Worm (Caenorhabditis elegans): ENCODE data around the gene rpt-4.

Gene rpt-4

DNA sequence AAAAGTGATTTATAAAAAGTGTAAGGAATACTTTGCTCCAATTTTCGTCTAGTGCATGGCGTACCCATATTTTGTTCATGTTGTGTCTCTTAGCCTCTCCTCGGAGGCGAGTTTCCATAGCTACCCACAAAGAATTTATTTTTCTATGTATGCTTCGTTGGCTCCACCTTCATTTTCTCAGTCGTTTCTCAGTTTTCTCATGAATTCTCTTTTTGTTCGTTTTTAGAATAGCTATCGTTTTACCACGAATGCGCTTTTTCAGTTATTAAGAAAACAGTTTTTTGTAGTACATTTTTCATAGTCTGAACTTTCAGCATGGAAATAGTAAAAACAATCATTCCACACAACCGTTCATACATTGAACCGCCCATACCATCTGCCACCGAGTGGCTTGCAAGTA, 39.7 kb downstream of the rpt-4 start, which contains the start of gene osta-1:
Gene osta-1 (plus strand): TSS at position 309 of the 400 bp plus-strand sequence.
- TF ChIP-seq ztf-11 (tag; optimal IDR thresholded peaks at IDR 0.05) (no peak), fkh-10 (GFP tag; optimal IDR thresholded peaks at IDR 0.05) (no peak), nhr-11 (tag; optimal IDR thresholded peaks at IDR 0.05) (peak; percentile 75), ceh-28 (tag; optimal IDR thresholded peaks at IDR 0.05) (no peak), aly-2 (tag; optimal IDR thresholded peaks at IDR 0.05) (no peak), egl-27 (tag; optimal IDR thresholded peaks at IDR 0.05) (no peak)

DNA sequence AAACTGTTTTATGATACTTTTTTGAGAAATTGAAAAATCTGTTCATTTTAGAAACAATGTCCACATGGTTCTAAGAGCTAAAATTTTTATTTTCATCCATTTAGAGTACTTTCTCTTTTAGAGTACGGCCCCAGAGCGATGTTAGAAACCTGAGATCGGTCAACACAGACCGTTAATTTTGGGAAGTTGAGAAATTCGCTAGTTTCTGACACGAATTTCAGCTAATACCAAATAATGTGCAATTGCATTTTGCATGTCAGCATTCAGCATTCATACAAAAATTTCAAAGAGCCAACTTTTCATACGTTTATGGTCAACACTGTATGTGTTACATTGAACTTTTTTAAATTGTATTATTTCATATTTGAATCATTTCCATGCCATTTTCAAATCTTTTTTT, 41.2 kb downstream of the rpt-4 start:
- TF ChIP-seq mml-1 (tag; optimal IDR thresholded peaks at IDR 0.05) = no peak
- no peak for TF ChIP-seq R02D3.7 (tag; optimal IDR thresholded peaks at IDR 0.05)
- no peak for TF ChIP-seq elt-2 (tag; optimal IDR thresholded peaks at IDR 0.05)
- no peak for TF ChIP-seq lsy-12 (tag; optimal IDR thresholded peaks at IDR 0.05)
- no peak for TF ChIP-seq mdl-1 (tag; optimal IDR thresholded peaks at IDR 0.05)
- TF ChIP-seq pha-4 (tag; optimal IDR thresholded peaks at IDR 0.05) = no peak
- no peak for TF ChIP-seq skn-1 (tag; optimal IDR thresholded peaks at IDR 0.05)
- TF ChIP-seq ZK546.5 (tag; optimal IDR thresholded peaks at IDR 0.05) = no peak
- no peak for TF ChIP-seq tbx-2 (tag; optimal IDR thresholded peaks at IDR 0.05)
- no peak for TF ChIP-seq nhr-67 (tag; optimal IDR thresholded peaks at IDR 0.05)
- TF ChIP-seq aly-2 (tag; optimal IDR thresholded peaks at IDR 0.05) = no peak
- TF ChIP-seq ceh-16 (tag; optimal IDR thresholded peaks at IDR 0.05) = no peak
- no peak for TF ChIP-seq ceh-9 (tag; optimal IDR thresholded peaks at IDR 0.05)

- no peak for TF ChIP-seq nhr-76 (tag; optimal IDR thresholded peaks at IDR 0.05)
- TF ChIP-seq unc-62 (GFP tag; optimal IDR thresholded peaks at IDR 0.05) = no peak
- no peak for TF ChIP-seq fkh-2 (tag; optimal IDR thresholded peaks at IDR 0.05)
- TF ChIP-seq egl-5 (tag; optimal IDR thresholded peaks at IDR 0.05) = peak; percentile 43
- no peak for TF ChIP-seq ama-1 (optimal IDR thresholded peaks at IDR 0.05)
- TF ChIP-seq ZK546.5 (tag; optimal IDR thresholded peaks at IDR 0.05) = no peak
- peak; percentile 9 for TF ChIP-seq hmg-11 (tag; optimal IDR thresholded peaks at IDR 0.05)
- TF ChIP-seq ceh-28 (tag; optimal IDR thresholded peaks at IDR 0.05) = peak; percentile 5
- peak; percentile 56 for TF ChIP-seq lin-39 (tag; optimal IDR thresholded peaks at IDR 0.05)
- TF ChIP-seq nfya-1 (tag; optimal IDR thresholded peaks at IDR 0.05; ENCODE audit: insufficient read depth) = peak; percentile 59
Observed at ce11 chrII:1334-1898, 44.6 kb downstream of the rpt-4 start, which contains the start of gene 2L52.1. Gene 2L52.1 (plus strand): TSS chrII:1848.

DNA sequence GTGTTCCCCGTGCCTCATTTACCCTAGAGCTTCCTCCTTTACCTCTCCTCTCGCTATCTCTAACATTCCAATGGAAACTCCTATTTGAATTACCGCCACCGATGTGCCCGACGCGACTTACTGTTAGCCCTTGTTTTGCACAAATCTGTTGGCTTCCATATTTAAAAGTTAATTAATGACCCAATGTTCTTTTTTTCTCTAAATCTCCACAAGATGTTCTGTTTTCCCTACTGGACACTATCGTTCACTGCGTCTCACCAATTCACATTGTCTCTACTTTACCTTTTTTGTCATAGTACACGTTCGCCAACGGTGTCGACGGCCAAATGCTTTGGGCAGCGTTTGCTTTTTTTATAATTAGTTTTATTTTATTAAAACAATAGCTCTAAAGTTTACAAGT, 45.4 kb downstream of the rpt-4 start:
- TF ChIP-seq ceh-9 (tag; optimal IDR thresholded peaks at IDR 0.05) (no peak), ama-1 (optimal IDR thresholded peaks at IDR 0.05) (no peak), aly-2 (tag; optimal IDR thresholded peaks at IDR 0.05) (no peak), mdl-1 (tag; optimal IDR thresholded peaks at IDR 0.05) (no peak), nhr-237 (tag; optimal IDR thresholded peaks at IDR 0.05) (no peak), ztf-4 (tag; optimal IDR thresholded peaks at IDR 0.05) (no peak)
